Comparison of ENCODE assay signal across 2 worm cellular contexts in the genomic region with DNA sequence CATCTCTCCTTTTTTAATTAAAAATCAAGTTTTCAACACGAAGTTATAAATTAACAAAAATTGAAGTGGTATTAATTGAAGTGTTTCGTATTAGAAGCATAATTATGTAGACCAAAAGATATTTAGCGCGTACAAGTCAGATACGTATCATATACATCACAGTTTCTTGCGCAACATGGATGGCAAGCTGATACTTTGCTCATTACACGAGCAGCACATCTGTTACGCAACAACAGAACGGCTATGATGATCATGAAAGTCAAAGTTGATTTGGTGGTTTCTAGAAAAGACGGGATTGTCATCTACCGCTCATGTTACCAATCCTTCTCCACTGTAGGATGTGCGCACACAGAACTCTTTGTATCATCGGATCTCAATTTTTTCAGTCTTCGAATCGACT.
TF ChIP-seq lines count a peak whose summit lies in the region.

No protein-coding gene starts in this region.

TF ChIP-seq in whole organism, L4 larva, 104 proteins besides CTCF, POLR2A, EP300 and RAD21:
- no peak for TF ChIP-seq unc-130 (GFP tag; optimal IDR thresholded peaks at IDR 0.05; lab: Kevin White, UChicago)
- TF ChIP-seq aha-1 (tag; lab: Kevin White, UChicago): peak; percentile 75
- no peak for TF ChIP-seq lin-39 (tag; optimal IDR thresholded peaks at IDR 0.05; lab: Kevin White, UChicago)
- TF ChIP-seq unc-62 (GFP tag; optimal IDR thresholded peaks at IDR 0.05 in 1 of 2; lab: Kevin White, UChicago): peak in 1 of 2 experiments; percentile 74
- no peak for TF ChIP-seq unc-62 (tag; optimal IDR thresholded peaks at IDR 0.05; lab: Kevin White, UChicago)

TF ChIP-seq in whole organism, mixed stage, embryonic, 35 proteins besides CTCF, POLR2A, EP300 and RAD21:
- no peak for TF ChIP-seq unc-39 (tag; optimal IDR thresholded peaks at IDR 0.05; lab: Kevin White, UChicago)
- TF ChIP-seq ztf-11 (tag; optimal IDR thresholded peaks at IDR 0.05; lab: Kevin White, UChicago): no peak
- peak; percentile 91 for TF ChIP-seq zip-8 (tag; optimal IDR thresholded peaks at IDR 0.05; lab: Kevin White, UChicago)
- TF ChIP-seq nhr-237 (tag; optimal IDR thresholded peaks at IDR 0.05; lab: Kevin White, UChicago): no peak
